Fruit fly (Drosophila melanogaster): ENCODE measurements around the gene CG14722.

DNA sequence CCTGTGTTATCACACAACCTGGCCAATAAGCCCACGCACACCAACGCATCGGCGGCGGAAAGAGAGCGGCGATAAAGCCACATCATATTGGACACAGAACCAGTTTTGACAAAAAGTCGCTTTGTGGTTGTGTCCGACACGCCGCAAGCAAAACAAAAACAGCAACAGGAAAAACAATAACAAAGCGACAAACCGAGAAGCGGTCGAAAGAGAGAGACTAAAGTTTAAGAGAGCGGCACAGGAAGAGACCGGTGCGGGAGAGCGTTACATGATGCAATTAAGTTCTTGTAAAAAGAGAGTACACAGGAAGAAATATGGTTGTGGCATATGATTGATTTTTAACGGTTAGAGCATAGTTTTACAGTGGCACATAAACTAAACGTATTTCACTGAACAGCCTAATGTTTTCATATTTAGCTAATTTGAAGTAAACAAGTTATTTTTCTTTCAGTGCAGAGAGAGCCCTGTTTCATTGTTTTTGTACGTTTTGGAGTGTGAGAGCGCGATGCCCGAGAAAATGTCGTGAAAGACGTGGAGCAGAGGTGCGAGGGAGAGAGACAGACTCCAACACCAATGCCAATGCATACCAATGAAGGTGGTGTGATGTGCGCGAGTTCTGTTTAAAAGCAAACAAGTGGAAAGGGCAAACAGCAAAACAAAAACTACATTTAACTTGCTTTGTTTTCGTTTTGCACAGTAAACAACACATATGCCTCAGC is 19.1 kb downstream of the CG14722 start:
- no peak for TF ChIP-seq CG8478 (optimal IDR thresholded peaks at IDR 0.05)
- TF ChIP-seq CTCF (optimal IDR thresholded peaks at IDR 0.05), result no peak
